Worm (Caenorhabditis elegans): ENCODE measurements around the gene F27B3.8.

The F27B3.8 gene

ce11 chrIII:6608101-6608672 is 28.7 kb downstream of the F27B3.8 start, which contains the start of the genes mdh-2 and F20H11.4 (continued):
- TF ChIP-seq C34B4.2 (tag; optimal IDR thresholded peaks at IDR 0.05) (no peak), alr-1 (tag; optimal IDR thresholded peaks at IDR 0.05; ENCODE audit: borderline replicate concordance) (no peak), ceh-82 (tag; optimal IDR thresholded peaks at IDR 0.05) (peak; percentile 64 to 90 (median 78)), tbx-2 (tag; optimal IDR thresholded peaks at IDR 0.05) (peak; percentile 87), ceh-88 (GFP tag; IDR thresholded peaks at IDR 0.05) (no peak; the same call in 1 of the 2 replicates), nhr-12 (tag; optimal IDR thresholded peaks at IDR 0.05) (no peak), ztf-4 (tag; optimal IDR thresholded peaks at IDR 0.05) (peak; percentile 27), ces-1 (GFP tag; optimal IDR thresholded peaks at IDR 0.05) (no peak), pqm-1 (tag; optimal IDR thresholded peaks at IDR 0.05) (no peak), mef-2 (tag; optimal IDR thresholded peaks at IDR 0.05) (no peak), ceh-90 (tag; optimal IDR thresholded peaks at IDR 0.05) (no peak), F16B12.6 (tag; optimal IDR thresholded peaks at IDR 0.05) (peak; percentile 63), lin-13 (GFP tag; optimal IDR thresholded peaks at IDR 0.05) (peak; percentile 80), snpc-4 (tag; optimal IDR thresholded peaks at IDR 0.05) (peak; percentile 61), ceh-63 (GFP tag; optimal IDR thresholded peaks at IDR 0.05) (no peak), aha-1 (tag; optimal IDR thresholded peaks at IDR 0.05) (no peak), egl-13 (tag; optimal IDR thresholded peaks at IDR 0.05) (peak; percentile 68), rnt-1 (tag; optimal IDR thresholded peaks at IDR 0.05) (peak; percentile 86), fkh-10 (GFP tag; optimal IDR thresholded peaks at IDR 0.05) (no peak), irx-1 (tag; optimal IDR thresholded peaks at IDR 0.05) (peak; percentile 69), efl-3 (GFP tag; optimal IDR thresholded peaks at IDR 0.05) (no peak), isw-1 (GFP tag; IDR thresholded peaks at IDR 0.05) (peak; percentile 74), xbp-1 (tag; optimal IDR thresholded peaks at IDR 0.05) (peak; percentile 86), nhr-77 (tag; optimal IDR thresholded peaks at IDR 0.05) (peak; percentile 63), nhr-19 (GFP tag; conservative IDR thresholded peaks at IDR 0.05) (peak; percentile 100), nhr-85 (tag) (peak; percentile 92), mdl-1 (tag; optimal IDR thresholded peaks at IDR 0.05) (peak in 1 of 2 experiments; percentile 86), zag-1 (tag; optimal IDR thresholded peaks at IDR 0.05) (no peak), nhr-28 (tag; optimal IDR thresholded peaks at IDR 0.05) (no peak), tlp-1 (tag; optimal IDR thresholded peaks at IDR 0.05) (no peak), ceh-8 (GFP tag; optimal IDR thresholded peaks at IDR 0.05) (no peak), nhr-11 (tag; optimal IDR thresholded peaks at IDR 0.05) (no peak), hpl-2 (GFP tag; optimal IDR thresholded peaks at IDR 0.05) (peak; percentile 23), nhr-71 (tag; optimal IDR thresholded peaks at IDR 0.05) (peak; percentile 91), unc-130 (tag; optimal IDR thresholded peaks at IDR 0.05) (peak; percentile 57), unc-30 (tag; optimal IDR thresholded peaks at IDR 0.05) (no peak), blmp-1 (tag; optimal IDR thresholded peaks at IDR 0.05) (peak; percentile 67), lin-14 (GFP tag; optimal IDR thresholded peaks at IDR 0.05) (peak; percentile 83), nhr-76 (tag; optimal IDR thresholded peaks at IDR 0.05) (no peak), jun-1 (tag; optimal IDR thresholded peaks at IDR 0.05) (peak; percentile 63), mab-9 (GFP tag; IDR thresholded peaks at IDR 0.05) (no peak), swsn-7 (tag; optimal IDR thresholded peaks at IDR 0.05) (peak; percentile 82), C16A3.4 (tag; optimal IDR thresholded peaks at IDR 0.05) (peak; percentile 86), snu-23 (GFP tag; optimal IDR thresholded peaks at IDR 0.05) (peak; percentile 91), pag-3 (tag; optimal IDR thresholded peaks at IDR 0.05; ENCODE audit: borderline replicate concordance, insufficient read depth) (no peak), elt-3 (tag; optimal IDR thresholded peaks at IDR 0.05) (peak in 2 of 6 experiments; percentile 65 to 78), sup-37 (GFP tag; optimal IDR thresholded peaks at IDR 0.05) (no peak), nhr-84 (tag; optimal IDR thresholded peaks at IDR 0.05) (no peak), lsy-2 (tag; optimal IDR thresholded peaks at IDR 0.05) (peak; percentile 86 to 93)
